Worm (Caenorhabditis elegans): Measurements from ENCODE around the gene M03E7.1.

M03E7.1 gene

DNA sequence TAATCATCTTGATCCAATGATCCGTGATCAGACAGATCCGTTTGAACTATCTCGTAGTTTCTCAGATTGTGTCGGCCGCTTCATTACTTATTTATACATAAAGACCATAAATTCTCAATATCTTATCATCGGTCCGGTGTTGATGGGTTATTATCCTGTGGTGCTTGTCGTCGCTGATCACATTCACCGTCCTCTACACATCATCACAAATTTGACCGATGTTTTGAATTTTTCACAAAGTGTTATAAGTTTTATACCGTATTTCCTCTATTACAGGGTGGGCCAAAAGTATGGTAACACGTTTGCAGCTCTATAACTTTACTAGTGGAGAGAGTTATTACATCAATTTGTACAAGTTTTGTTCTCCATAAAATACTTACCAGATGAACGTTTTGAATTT lies 33.5 kb upstream of the M03E7.1 start:
- TF ChIP-seq unc-62 (GFP tag; optimal IDR thresholded peaks at IDR 0.05) (no peak), elt-1 (tag; optimal IDR thresholded peaks at IDR 0.05; ENCODE audit: borderline replicate concordance, insufficient read depth) (no peak), M03D4.4 (tag; optimal IDR thresholded peaks at IDR 0.05) (no peak), nhr-2 (tag; optimal IDR thresholded peaks at IDR 0.05) (no peak), zip-8 (tag; optimal IDR thresholded peaks at IDR 0.05) (no peak), ceh-39 (tag; optimal IDR thresholded peaks at IDR 0.05) (no peak), elt-3 (tag; optimal IDR thresholded peaks at IDR 0.05) (no peak), unc-39 (tag; optimal IDR thresholded peaks at IDR 0.05) (no peak), flh-1 (GFP tag; optimal IDR thresholded peaks at IDR 0.05) (no peak), sem-2 (GFP tag; optimal IDR thresholded peaks at IDR 0.05) (no peak), tbx-8 (GFP tag; optimal IDR thresholded peaks at IDR 0.05) (no peak), blmp-1 (tag; optimal IDR thresholded peaks at IDR 0.05) (no peak), pha-4 (tag; optimal IDR thresholded peaks at IDR 0.05) (no peak), hlh-1 (tag; optimal IDR thresholded peaks at IDR 0.05) (no peak), ceh-43 (GFP tag; optimal IDR thresholded peaks at IDR 0.05) (no peak), mls-2 (tag; optimal IDR thresholded peaks at IDR 0.05) (no peak), cnd-1 (tag; optimal IDR thresholded peaks at IDR 0.05) (no peak), ztf-11 (tag; optimal IDR thresholded peaks at IDR 0.05) (no peak), lin-32 (GFP tag; optimal IDR thresholded peaks at IDR 0.05) (no peak)

DNA sequence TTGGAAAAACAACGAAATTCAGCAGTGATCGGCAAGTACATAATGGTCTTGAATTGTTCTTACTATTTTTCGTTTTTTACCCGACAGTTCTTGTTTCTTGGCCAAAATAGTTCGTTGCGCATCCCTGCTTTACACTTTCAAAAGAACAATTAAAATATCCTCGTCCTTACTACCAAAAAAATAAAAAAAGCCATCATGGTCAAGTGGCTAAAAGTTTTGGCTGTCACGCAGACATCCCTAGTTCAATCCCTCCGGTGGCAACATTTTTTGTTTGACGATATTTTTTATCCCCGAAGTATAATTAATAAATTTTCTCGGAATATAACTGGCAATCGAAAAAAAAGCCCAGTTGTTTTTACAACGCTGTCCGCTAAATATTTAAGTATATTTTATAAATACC lies 29.6 kb upstream of the M03E7.1 start:
- no peak for TF ChIP-seq mep-1 (tag; optimal IDR thresholded peaks at IDR 0.05)

- TF ChIP-seq hlh-1 (tag; optimal IDR thresholded peaks at IDR 0.05) (no peak), lsy-2 (tag; optimal IDR thresholded peaks at IDR 0.05) (peak; percentile 86), drap-1 (GFP tag; optimal IDR thresholded peaks at IDR 0.05) (peak; percentile 21), nhr-28 (tag; optimal IDR thresholded peaks at IDR 0.05) (no peak), unc-62 (GFP tag; optimal IDR thresholded peaks at IDR 0.05) (peak; percentile 4), unc-120 (tag; optimal IDR thresholded peaks at IDR 0.05; ENCODE audit: poor library complexity, severe bottlenecking) (no peak), nhr-76 (tag; optimal IDR thresholded peaks at IDR 0.05) (no peak), flh-1 (GFP tag; optimal IDR thresholded peaks at IDR 0.05) (no peak), nhr-237 (tag; optimal IDR thresholded peaks at IDR 0.05) (peak; percentile 70), elt-3 (tag; optimal IDR thresholded peaks at IDR 0.05) (no peak), ceh-39 (tag; optimal IDR thresholded peaks at IDR 0.05) (peak; percentile 44), sem-2 (GFP tag; optimal IDR thresholded peaks at IDR 0.05) (no peak), lin-13 (tag; optimal IDR thresholded peaks at IDR 0.05) (peak; percentile 43), pha-4 (tag; optimal IDR thresholded peaks at IDR 0.05) (peak; percentile 72), ceh-43 (GFP tag; optimal IDR thresholded peaks at IDR 0.05) (peak; percentile 11), zip-8 (tag; optimal IDR thresholded peaks at IDR 0.05) (no peak), unc-39 (tag; optimal IDR thresholded peaks at IDR 0.05) (no peak), tbx-8 (GFP tag; optimal IDR thresholded peaks at IDR 0.05) (no peak), sptf-1 (tag; optimal IDR thresholded peaks at IDR 0.05) (peak; percentile 56), mab-5 (tag; optimal IDR thresholded peaks at IDR 0.05) (no peak), snpc-4 (tag; optimal IDR thresholded peaks at IDR 0.05) (no peak), elt-1 (tag; optimal IDR thresholded peaks at IDR 0.05; ENCODE audit: borderline replicate concordance, insufficient read depth) (no peak), M03D4.4 (tag; optimal IDR thresholded peaks at IDR 0.05) (peak; percentile 51), ceh-83 (GFP tag; optimal IDR thresholded peaks at IDR 0.05) (no peak), cnd-1 (tag; optimal IDR thresholded peaks at IDR 0.05) (peak; percentile 39), ztf-11 (tag; optimal IDR thresholded peaks at IDR 0.05) (peak; percentile 3), mls-2 (tag; optimal IDR thresholded peaks at IDR 0.05) (peak; percentile 32), mep-1 (tag; optimal IDR thresholded peaks at IDR 0.05) (peak; percentile 76), nhr-2 (tag; optimal IDR thresholded peaks at IDR 0.05) (no peak), ces-1 (GFP tag; optimal IDR thresholded peaks at IDR 0.05) (peak; percentile 98), nhr-12 (tag; optimal IDR thresholded peaks at IDR 0.05) (no peak), blmp-1 (tag; optimal IDR thresholded peaks at IDR 0.05) (no peak), ham-2 (GFP tag; optimal IDR thresholded peaks at IDR 0.05) (no peak), bed-3 (GFP tag; optimal IDR thresholded peaks at IDR 0.05) (peak; percentile 18), lin-32 (GFP tag; optimal IDR thresholded peaks at IDR 0.05) (no peak)
Observed at ce11 chrV:5592323-5592722, 29.2 kb upstream of the M03E7.1 start, which contains the start of gene vps-37. Gene vps-37, plus strand, starts transcription at chrV:5592700.

DNA sequence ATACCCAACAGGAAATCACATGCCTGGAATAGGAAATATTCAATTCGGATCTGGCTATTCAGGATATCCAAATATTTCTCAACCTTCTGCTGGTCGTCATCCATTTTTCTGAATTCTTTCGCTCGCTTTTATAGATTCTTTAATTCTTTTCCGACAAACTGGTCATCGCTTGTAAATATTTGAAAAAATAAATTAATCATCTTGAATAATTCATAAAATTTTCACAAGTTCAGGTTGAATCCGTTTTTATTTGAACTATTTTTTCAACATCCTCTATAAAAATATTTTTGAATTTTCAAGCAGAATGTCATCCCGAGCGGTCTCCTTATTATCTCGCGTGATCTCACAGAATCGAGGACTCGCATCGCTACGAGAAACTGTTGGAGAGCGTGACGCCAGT lies 28.1 kb upstream of the M03E7.1 start, which contains the start of gene mrpl-48:
mrpl-48 (plus strand) TSS at position 301 of the 400 bp plus-strand sequence.
- no peak for TF ChIP-seq unc-62 (GFP tag; optimal IDR thresholded peaks at IDR 0.05)
- TF ChIP-seq drap-1 (GFP tag; optimal IDR thresholded peaks at IDR 0.05) = no peak
- TF ChIP-seq pha-4 (tag; optimal IDR thresholded peaks at IDR 0.05) = no peak
- no peak for TF ChIP-seq lin-13 (tag; optimal IDR thresholded peaks at IDR 0.05)
